Fruit fly (Drosophila melanogaster) whole organism, embryonic: Measurements from ENCODE around the gene CG5171.

Experiments
- CG1233 ChIP-seq: fragments of 200-800 bp; sonication (Bioruptor generic); optimal IDR thresholded peaks from 4 replicates; lab custom pipeline; 2018; ENCODE audit warnings: missing biosample characterization, mild to moderate bottlenecking, missing genetic modification characterization
- CG13894 ChIP-seq: fragments of 200-800 bp; sonication (Bioruptor generic); optimal IDR thresholded peaks from 3 replicates; lab custom pipeline; 2018; ENCODE audit warnings: missing biosample characterization, mild to moderate bottlenecking, missing genetic modification characterization, moderate library complexity
- CG30020 ChIP-seq: fragments of 200-800 bp; optimal IDR thresholded peaks from 2 replicates; lab custom pipeline; 2019; ENCODE audit warnings: missing biosample characterization, mild to moderate bottlenecking, missing genetic modification characterization, moderate library complexity
- CG3726 ChIP-seq: fragments of 200-800 bp; sonication (Bioruptor generic); IDR thresholded peaks from 3 replicates; pipeline ENCODE4, ENCODE4 v1.3.6; 2022; ENCODE audit warnings: missing biosample characterization, missing genetic modification characterization
- CG5953 ChIP-seq: fragments of 200-800 bp; sonication (Bioruptor generic); IDR thresholded peaks from 2 replicates; pipeline ENCODE4 v1.3.6; 2022; ENCODE audit warnings: missing biosample characterization, missing genetic modification characterization
- CG7372 ChIP-seq: fragments of 200-800 bp; sonication (Bioruptor generic); IDR thresholded peaks from 2 replicates; pipeline ENCODE4 v1.3.6; 2022; ENCODE audit warnings: missing biosample characterization, missing genetic modification characterization
- CG7786 ChIP-seq: fragments of 200-800 bp; sonication (Bioruptor generic); optimal IDR thresholded peaks from 2 replicates; lab custom pipeline; 2016; ENCODE audit warnings: missing biosample characterization, missing genetic modification characterization
- CG7839 ChIP-seq: fragments of 200-800 bp; sonication (Bioruptor generic); optimal IDR thresholded peaks from 3 replicates; lab custom pipeline; 2018; ENCODE audit warnings: missing biosample characterization, mild to moderate bottlenecking, missing genetic modification characterization, moderate library complexity
- CG7987 ChIP-seq: fragments of 200-800 bp; sonication (Bioruptor generic); optimal IDR thresholded peaks from 2 replicates; lab custom pipeline; 2018; ENCODE audit warnings: missing biosample characterization, mild to moderate bottlenecking, missing genetic modification characterization, moderate library complexity
- Dp ChIP-seq: fragments of 200-800 bp; sonication (Bioruptor generic); optimal IDR thresholded peaks from 2 replicates; lab custom pipeline; 2018; ENCODE audit warnings: missing biosample characterization, mild to moderate bottlenecking, missing genetic modification characterization, moderate library complexity
- E2f2 ChIP-seq: fragments of 200-800 bp; sonication (Bioruptor generic); IDR thresholded peaks from 2 replicates; pipeline ENCODE4 v1.3.6; 2022; ENCODE audit warnings: missing biosample characterization, missing genetic modification characterization
- Elba2 ChIP-seq: fragments of 200-800 bp; sonication (Bioruptor generic); optimal IDR thresholded peaks from 3 replicates; lab custom pipeline; 2016; ENCODE audit warnings: missing biosample characterization, missing genetic modification characterization
- HLH3B ChIP-seq: fragments of 200-800 bp; sonication (Bioruptor generic); IDR thresholded peaks from 2 replicates; pipeline ENCODE4 v1.3.6; 2022; ENCODE audit warnings: missing biosample characterization, missing genetic modification characterization
- HLH4C ChIP-seq: fragments of 200-800 bp; sonication (Bioruptor generic); IDR thresholded peaks from 3 replicates; pipeline ENCODE4 v1.3.6; 2022; ENCODE audit warnings: missing biosample characterization, missing genetic modification characterization; ENCODE audit not compliant: partially characterized antibody
- Opbp ChIP-seq: fragments of 200-800 bp; sonication (Bioruptor generic); IDR thresholded peaks from 3 replicates; pipeline ENCODE4 v1.3.6; 2022; ENCODE audit warnings: missing biosample characterization, missing genetic modification characterization; ENCODE audit not compliant: partially characterized antibody
- bab2 ChIP-seq: fragments of 200-800 bp; sonication (Bioruptor generic); optimal IDR thresholded peaks from 2 replicates; lab custom pipeline; 2016; ENCODE audit warnings: missing biosample characterization, missing genetic modification characterization
- bcd ChIP-seq: fragments of 200-800 bp; sonication (Bioruptor generic); optimal IDR thresholded peaks from 2 replicates; lab custom pipeline; 2017; ENCODE audit warnings: missing biosample characterization, mild to moderate bottlenecking, missing genetic modification characterization
- disco-r ChIP-seq: fragments of 200-800 bp; sonication (Bioruptor generic); optimal IDR thresholded peaks from 2 replicates; lab custom pipeline; 2016; ENCODE audit warnings: missing biosample characterization, missing genetic modification characterization
- lab ChIP-seq: fragments of 200-800 bp; sonication (Bioruptor generic); optimal IDR thresholded peaks from 3 replicates; lab custom pipeline; 2017; ENCODE audit warnings: missing biosample characterization, missing genetic modification characterization, mild to moderate bottlenecking, moderate library complexity, missing genetic modification reagents
- nerfin-2 ChIP-seq: fragments of 200-800 bp; sonication (Bioruptor generic); IDR thresholded peaks from 2 replicates; pipeline ENCODE4 v1.3.6; 2022; ENCODE audit warnings: missing biosample characterization, missing genetic modification characterization; ENCODE audit not compliant: partially characterized antibody
- onecut ChIP-seq: fragments of 200-800 bp; sonication (Bioruptor generic); IDR thresholded peaks from 2 replicates; pipeline ENCODE4 v1.3.6; 2022; ENCODE audit warnings: missing biosample characterization, missing genetic modification characterization
- sens ChIP-seq: fragments of 200-800 bp; sonication (Bioruptor generic); peaks from one replicate; lab custom pipeline; 2016; ENCODE audit warnings: missing biosample characterization, missing genetic modification characterization

CG5171 gene

dm6 chr2L:7452093-7452492, 51.0 kb downstream of the CG5171 start (continued):
- TF ChIP-seq CG30020 (tag; lab: Kevin White, UChicago) (no peak), nerfin-2 (GFP tag; lab: Robert Waterston, UW) (no peak), CG7839 (no peak), bab2 (no peak), sens (GFP tag; lab: Kevin White, UChicago) (peak; percentile 51), Dp (GFP tag; lab: Kevin White, UChicago) (peak; percentile 75), bcd (GFP tag; lab: Kevin White, UChicago) (peak; percentile 13), CG7372 (0 out of 2 replicates have a peak, but pooled peaks have one; percentile 19), HLH4C (GFP tag; lab: Robert Waterston, UW) (no peak), CG5953 (GFP tag; lab: Robert Waterston, UW) (no peak), Opbp (GFP tag; lab: Robert Waterston, UW) (peak; percentile 19; the same call in 1 of the 3 replicates), E2f2 (GFP tag; lab: Robert Waterston, UW) (peak; percentile 84)

- TF ChIP-seq CG7786 (GFP tag; lab: Kevin White, UChicago) (no peak), CG7987 (no peak), CG13894 (no peak), CG3726 (GFP tag; lab: Robert Waterston, UW) (no peak), onecut (GFP tag; lab: Robert Waterston, UW) (no peak), lab (no peak), CG1233 (GFP tag; lab: Kevin White, UChicago) (no peak), Elba2 (GFP tag; lab: Kevin White, UChicago) (no peak), disco-r (GFP tag; lab: Kevin White, UChicago) (no peak), HLH3B (GFP tag; lab: Robert Waterston, UW) (no peak)
Observed at dm6 chr2L:7454112-7454511, 53.0 kb downstream of the CG5171 start, which contains the start of gene Gr28a. Gene Gr28a, minus strand, starts transcription at chr2L:7454212.
